Worm (Caenorhabditis elegans) whole organism, L2 larva: ENCODE data around the gene mes-4.

Experiments
- lin-11 ChIP-seq: fragments of 150-350 bp; sonication (generic microtip); optimal IDR thresholded peaks from 2 replicates; lab custom pipeline; 2014; ENCODE audit warnings: missing biosample characterization, missing genetic modification characterization, inconsistent platforms, mixed read lengths
- lsy-2 ChIP-seq, 2 experiments: fragments of 150-350 bp in 1 of 2; sonication (generic microtip) in 1 of 2; optimal IDR thresholded peaks; 2 replicates each; lab custom pipeline; 2014 to 2017; ENCODE audit warnings: missing biosample characterization in 2 of 2, missing genetic modification characterization in 2 of 2
- mbf-1 ChIP-seq: sonication (generic microtip); optimal IDR thresholded peaks from 2 replicates; lab custom pipeline; 2017; ENCODE audit warnings: missing biosample characterization, missing genetic modification characterization
- ztf-11 ChIP-seq: sonication (generic microtip); optimal IDR thresholded peaks from 2 replicates; lab custom pipeline; 2017; ENCODE audit warnings: missing biosample characterization, missing genetic modification characterization

ce11 chrV:13408440-13408839 is 28.9 kb downstream of the mes-4 start:
- no peak for TF ChIP-seq lin-11 (tag; lab: Kevin White, UChicago)
- TF ChIP-seq ztf-11 (tag; lab: Kevin White, UChicago), result no peak
- TF ChIP-seq mbf-1 (tag; lab: Kevin White, UChicago), result no peak
- TF ChIP-seq lsy-2 (tag; optimal IDR thresholded peaks at IDR 0.05; lab: Kevin White, UChicago), result no peak
